Fruit fly (Drosophila melanogaster): Measurements from ENCODE around the gene CG31360.

DNA sequence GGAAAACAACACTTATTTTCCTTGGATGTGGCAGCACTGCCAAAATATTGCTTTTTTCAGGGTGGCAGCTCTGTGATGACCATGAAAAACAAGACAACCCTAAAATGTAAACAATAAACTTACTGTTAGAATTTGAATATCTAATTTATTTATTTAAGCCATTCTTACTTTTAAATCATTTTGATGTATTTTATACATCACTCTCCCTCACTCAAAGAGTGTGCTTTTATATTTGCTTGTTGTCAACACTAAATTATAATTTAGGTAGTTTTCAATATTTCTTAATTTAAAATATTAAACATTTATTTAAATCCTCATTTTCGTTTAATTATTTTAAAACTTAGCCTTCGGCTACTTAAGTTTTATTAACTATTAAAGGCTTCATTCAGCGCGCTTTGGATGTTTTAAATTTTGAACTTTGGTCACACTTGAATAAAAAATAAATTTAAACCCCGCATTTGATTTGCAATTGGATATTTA lies 14.0 kb upstream of the CG31360 start, which contains the start of the genes CG7523 and Mps1:
- no peak for TF ChIP-seq CG12605 (GFP tag; IDR thresholded peaks at IDR 0.05)
- no peak for TF ChIP-seq D1 (tag; optimal IDR thresholded peaks at IDR 0.05)
- TF ChIP-seq CG14655 (GFP tag; optimal IDR thresholded peaks at IDR 0.05) = no peak
- TF ChIP-seq CG15710 (tag; optimal IDR thresholded peaks at IDR 0.05) = no peak
- TF ChIP-seq fd96Ca (GFP tag; IDR thresholded peaks at IDR 0.05) = no peak
- TF ChIP-seq Snoo (tag; optimal IDR thresholded peaks at IDR 0.05) = no peak
- no peak for TF ChIP-seq CG17806 (tag; optimal IDR thresholded peaks at IDR 0.05)
- no peak for TF ChIP-seq CG34367 (tag; optimal IDR thresholded peaks at IDR 0.05)
- TF ChIP-seq EcR (GFP tag; optimal IDR thresholded peaks at IDR 0.05) = no peak
- TF ChIP-seq CG4496 (GFP tag; IDR thresholded peaks at IDR 0.05) = no peak; the same call in 2 of the 3 replicates
- TF ChIP-seq gl (tag; optimal IDR thresholded peaks at IDR 0.05) = no peak
- TF ChIP-seq rn (GFP tag; IDR thresholded peaks at IDR 0.05) = no peak
- no peak for TF ChIP-seq CG8301 (tag; optimal IDR thresholded peaks at IDR 0.05)
